Worm (Caenorhabditis elegans): ENCODE data around the gene panl-2.

panl-2 gene

DNA sequence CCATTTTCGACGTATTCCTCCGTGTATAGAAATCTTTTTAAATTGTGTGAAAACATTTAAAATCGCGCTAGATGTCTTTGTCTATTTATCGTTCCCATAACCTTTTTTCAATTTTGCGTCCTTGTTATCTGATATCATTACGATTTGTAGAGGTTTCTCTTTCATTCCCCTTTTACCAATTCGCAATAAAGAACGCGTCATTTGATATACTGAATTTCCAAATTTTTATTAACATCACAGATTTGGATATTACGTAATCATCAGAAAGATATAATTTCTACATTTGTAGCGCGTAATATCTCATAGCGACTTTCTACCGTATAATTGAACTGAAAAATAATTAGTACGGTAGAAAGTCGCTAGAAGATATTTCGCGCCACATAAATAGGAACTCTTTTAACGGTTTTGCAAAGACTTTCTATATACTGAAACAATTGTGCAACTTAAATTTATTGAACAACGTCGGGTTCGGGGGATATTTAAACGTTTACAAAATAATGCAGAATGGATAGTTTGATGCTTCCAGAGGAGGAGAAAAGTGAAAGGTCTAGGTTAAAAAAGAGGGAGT lies 9.2 kb downstream of the panl-2 start:
- TF ChIP-seq aly-2 (tag; optimal IDR thresholded peaks at IDR 0.05) (peak; percentile 26), ama-1 (optimal IDR thresholded peaks at IDR 0.05) (no peak)

DNA sequence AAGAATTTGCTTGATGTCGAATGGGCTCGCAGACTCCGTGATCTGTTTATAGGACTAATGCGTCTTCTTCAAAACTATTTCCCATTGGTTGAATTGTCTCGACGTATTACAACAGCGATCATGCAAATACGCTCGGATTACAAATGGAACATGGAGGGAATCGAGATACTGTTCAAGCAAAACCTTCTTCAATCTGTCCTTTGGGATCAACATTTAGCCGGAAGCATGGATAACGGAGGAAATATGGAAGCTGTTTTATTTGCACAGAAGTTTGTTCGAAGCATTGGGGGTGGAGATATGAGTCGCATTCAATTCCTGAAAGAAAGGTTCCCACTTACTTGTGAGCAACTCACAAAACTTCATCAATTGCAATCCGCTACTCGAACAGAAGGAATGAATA lies 12.2 kb downstream of the panl-2 start:
- no peak for TF ChIP-seq ceh-28 (tag; optimal IDR thresholded peaks at IDR 0.05)
- TF ChIP-seq nhr-23 (tag; optimal IDR thresholded peaks at IDR 0.05): no peak
- TF ChIP-seq fos-1 (tag; optimal IDR thresholded peaks at IDR 0.05): no peak
- no peak for TF ChIP-seq sea-2 (GFP tag; optimal IDR thresholded peaks at IDR 0.05)
- TF ChIP-seq nhr-43 (tag; optimal IDR thresholded peaks at IDR 0.05; ENCODE audit: poor library complexity, severe bottlenecking): no peak
- TF ChIP-seq ZK546.5 (tag; optimal IDR thresholded peaks at IDR 0.05): no peak
- TF ChIP-seq mdl-1 (tag; optimal IDR thresholded peaks at IDR 0.05): no peak
- TF ChIP-seq nhr-25 (tag; optimal IDR thresholded peaks at IDR 0.05): no peak
- TF ChIP-seq tbx-2 (tag; optimal IDR thresholded peaks at IDR 0.05): no peak
- TF ChIP-seq eor-1 (tag; optimal IDR thresholded peaks at IDR 0.05): no peak

DNA sequence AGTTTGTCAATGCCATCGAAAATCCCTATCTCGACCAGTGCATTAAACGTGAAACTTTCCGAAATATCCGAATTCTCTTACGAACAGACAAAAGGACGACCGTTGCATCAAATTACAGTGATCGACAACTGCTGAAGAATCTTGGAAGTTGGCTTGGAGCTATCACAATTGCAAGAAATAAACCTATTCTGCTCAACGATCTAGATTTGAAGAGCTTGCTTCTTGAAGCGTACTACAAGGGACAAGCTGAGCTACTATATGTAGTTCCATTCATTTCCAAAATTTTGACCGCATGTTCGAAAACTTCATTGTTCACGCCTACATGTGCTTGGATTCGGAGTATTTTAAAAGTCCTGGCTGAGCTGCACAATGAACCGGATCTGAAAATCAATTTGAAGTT lies 14.0 kb downstream of the panl-2 start:
- TF ChIP-seq nhr-25 (tag; optimal IDR thresholded peaks at IDR 0.05) (no peak), mml-1 (tag; optimal IDR thresholded peaks at IDR 0.05) (no peak), skn-1 (tag; optimal IDR thresholded peaks at IDR 0.05) (no peak), nhr-76 (tag; optimal IDR thresholded peaks at IDR 0.05) (no peak), aly-2 (tag; optimal IDR thresholded peaks at IDR 0.05) (no peak), lsy-12 (tag; optimal IDR thresholded peaks at IDR 0.05) (no peak), unc-39 (tag; optimal IDR thresholded peaks at IDR 0.05) (no peak), mdl-1 (tag; optimal IDR thresholded peaks at IDR 0.05) (no peak), eor-1 (tag; optimal IDR thresholded peaks at IDR 0.05) (no peak), nfya-1 (tag; optimal IDR thresholded peaks at IDR 0.05; ENCODE audit: insufficient read depth) (no peak), egl-27 (tag; optimal IDR thresholded peaks at IDR 0.05) (no peak), nhr-67 (tag; optimal IDR thresholded peaks at IDR 0.05) (no peak), hmg-11 (tag; optimal IDR thresholded peaks at IDR 0.05) (no peak), R02D3.7 (tag; optimal IDR thresholded peaks at IDR 0.05) (no peak)

DNA sequence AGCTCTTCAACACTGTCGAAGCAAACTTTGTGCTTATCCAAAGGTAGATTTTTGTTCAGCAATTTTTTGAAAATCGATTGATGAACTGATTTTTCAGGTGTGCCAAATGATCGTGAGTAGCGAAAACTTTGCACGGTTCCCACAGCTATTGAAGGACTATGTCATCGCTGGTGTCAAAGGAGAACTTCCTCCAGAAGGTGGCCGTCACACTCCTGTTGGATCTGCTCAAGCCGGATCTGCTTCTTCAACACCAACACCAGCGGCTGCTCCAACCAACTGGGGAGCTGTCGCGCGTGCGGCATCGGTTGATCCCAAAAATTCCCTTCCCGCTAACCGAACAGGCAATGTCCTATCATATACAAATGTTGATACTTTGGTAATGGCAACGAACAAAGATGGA lies 14.6 kb downstream of the panl-2 start:
- TF ChIP-seq lin-39 (tag; optimal IDR thresholded peaks at IDR 0.05): no peak
- TF ChIP-seq fos-1 (tag; optimal IDR thresholded peaks at IDR 0.05): no peak
- TF ChIP-seq sea-2 (GFP tag; optimal IDR thresholded peaks at IDR 0.05): no peak
- no peak for TF ChIP-seq elt-1 (tag; optimal IDR thresholded peaks at IDR 0.05)
- TF ChIP-seq nhr-237 (tag; optimal IDR thresholded peaks at IDR 0.05): no peak
- no peak for TF ChIP-seq unc-62 (GFP tag; optimal IDR thresholded peaks at IDR 0.05)
- no peak for TF ChIP-seq jun-1 (tag; optimal IDR thresholded peaks at IDR 0.05)
- no peak for TF ChIP-seq lin-15B (tag; optimal IDR thresholded peaks at IDR 0.05)
- TF ChIP-seq nhr-11 (tag; optimal IDR thresholded peaks at IDR 0.05): no peak

DNA sequence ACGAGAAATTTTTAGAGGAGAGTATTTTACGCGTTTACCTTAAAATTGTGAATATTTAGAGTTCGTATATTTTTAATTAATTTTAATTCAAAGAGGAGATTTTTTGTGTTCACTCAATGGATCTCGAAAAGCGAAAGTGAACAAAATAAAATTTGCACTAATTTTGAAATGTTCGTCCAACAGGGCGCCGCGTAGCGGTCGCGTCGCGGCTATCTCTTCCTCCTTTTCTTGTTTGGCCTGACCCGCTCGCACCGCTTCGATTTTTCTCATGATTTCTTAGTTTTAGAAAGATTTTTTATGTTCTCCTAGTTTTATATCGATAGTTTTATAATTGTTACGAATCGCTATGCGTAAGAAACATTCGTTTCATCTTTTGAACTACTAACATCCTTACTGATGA lies 16.5 kb downstream of the panl-2 start:
- peak; percentile 7 for TF ChIP-seq ama-1 (optimal IDR thresholded peaks at IDR 0.05)
- peak; percentile 51 for TF ChIP-seq nfya-1 (tag; optimal IDR thresholded peaks at IDR 0.05; ENCODE audit: insufficient read depth)
- no peak for TF ChIP-seq ceh-16 (tag; optimal IDR thresholded peaks at IDR 0.05)
- TF ChIP-seq tbx-2 (tag; optimal IDR thresholded peaks at IDR 0.05): no peak
- peak; percentile 29 for TF ChIP-seq hmg-11 (tag; optimal IDR thresholded peaks at IDR 0.05)

DNA sequence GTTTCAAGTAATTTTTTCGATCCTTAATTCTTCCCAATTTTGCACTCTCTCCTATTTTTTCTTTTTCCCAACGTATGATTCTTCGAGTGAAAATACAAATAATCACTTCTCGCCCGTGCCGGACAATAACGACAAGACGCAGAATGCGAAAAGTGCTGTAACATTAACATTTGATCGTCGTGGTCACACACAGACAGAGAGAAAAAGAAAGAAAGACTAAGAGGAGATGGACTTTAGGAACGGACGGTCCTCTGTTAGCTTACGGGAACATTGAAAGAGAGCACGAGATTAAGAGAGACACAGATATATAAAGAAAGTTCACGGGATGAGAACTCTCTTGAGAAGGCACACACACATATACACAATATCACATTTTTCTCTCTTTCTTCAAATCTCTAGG lies 20.0 kb downstream of the panl-2 start:
- TF ChIP-seq pha-4 (tag; optimal IDR thresholded peaks at IDR 0.05) (peak; percentile 78), ama-1 (optimal IDR thresholded peaks at IDR 0.05) (no peak), lin-15B (tag; optimal IDR thresholded peaks at IDR 0.05) (peak; percentile 16)

DNA sequence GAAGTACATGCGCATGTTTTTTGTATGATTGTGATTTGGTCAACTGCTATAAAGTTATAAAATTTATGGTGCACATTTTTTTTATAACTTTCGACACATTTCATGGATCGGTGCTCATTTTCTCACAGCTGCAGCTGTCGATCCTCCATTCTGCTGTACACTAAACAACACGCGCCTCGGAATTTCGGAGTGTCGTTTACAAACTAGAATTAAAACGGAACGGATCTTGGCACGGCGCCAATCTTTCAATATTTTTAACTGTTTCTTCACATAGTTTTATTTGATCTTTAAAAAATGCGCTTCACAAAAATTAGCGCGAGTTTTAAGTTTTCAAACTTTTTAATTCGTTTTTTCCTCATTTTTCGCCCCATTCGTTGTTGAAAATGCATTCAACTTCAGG lies 21.5 kb downstream of the panl-2 start, which contains the start of gene let-711:
let-711 (plus strand) TSS at position 337 of the 400 bp plus-strand sequence.
- TF ChIP-seq ZK546.5 (tag; optimal IDR thresholded peaks at IDR 0.05): no peak
- TF ChIP-seq pha-4 (tag; optimal IDR thresholded peaks at IDR 0.05): peak; percentile 9
- peak; percentile 32 for TF ChIP-seq nfya-1 (tag; optimal IDR thresholded peaks at IDR 0.05; ENCODE audit: insufficient read depth)

Measured in whole organism, L3 larva.